Worm (Caenorhabditis elegans) whole organism, L3 larva: Measurements from ENCODE around the gene bath-41.

Experiments
- ZK546.5 ChIP-seq: sonication (generic microtip); optimal IDR thresholded peaks from 2 replicates; lab custom pipeline; 2017; ENCODE audit warnings: missing biosample characterization, missing genetic modification characterization
- aly-2 ChIP-seq: fragments of 150-350 bp; optimal IDR thresholded peaks from 2 replicates; lab custom pipeline; 2014; ENCODE audit warnings: missing biosample characterization, missing genetic modification characterization
- ama-1 ChIP-seq: fragments of 150-350 bp; optimal IDR thresholded peaks from 2 replicates; lab custom pipeline; 2018
- ceh-16 ChIP-seq: sonication (generic microtip); optimal IDR thresholded peaks from 2 replicates; lab custom pipeline; 2017; ENCODE audit warnings: missing biosample characterization, missing genetic modification characterization
- ceh-28 ChIP-seq: fragments of 150-350 bp; optimal IDR thresholded peaks from 2 replicates; lab custom pipeline; 2014; ENCODE audit warnings: missing biosample characterization, missing genetic modification reagents, missing genetic modification characterization
- ceh-9 ChIP-seq: sonication (generic microtip); optimal IDR thresholded peaks from 2 replicates; lab custom pipeline; 2018; ENCODE audit warnings: missing biosample characterization, missing genetic modification characterization
- daf-12 ChIP-seq: fragments of 150-350 bp; optimal IDR thresholded peaks from 2 replicates; lab custom pipeline; 2014; ENCODE audit warnings: missing biosample characterization, missing genetic modification reagents, missing genetic modification characterization
- egl-5 ChIP-seq: fragments of 150-350 bp; optimal IDR thresholded peaks from 2 replicates; lab custom pipeline; 2017; ENCODE audit warnings: missing biosample characterization, missing genetic modification reagents, missing genetic modification characterization, inconsistent platforms
- elt-1 ChIP-seq: fragments of 150-350 bp; optimal IDR thresholded peaks from 2 replicates; lab custom pipeline; 2014; ENCODE audit warnings: missing biosample characterization, missing genetic modification characterization
- elt-2 ChIP-seq: sonication (generic microtip); optimal IDR thresholded peaks from 2 replicates; lab custom pipeline; 2016; ENCODE audit warnings: missing genetic modification reagents, mild to moderate bottlenecking, missing genetic modification characterization, missing compliant biosample characterization
- eor-1 ChIP-seq, 2 experiments: fragments of 150-350 bp; optimal IDR thresholded peaks; 2 replicates each; lab custom pipeline; 2014 to 2018; ENCODE audit warnings: missing biosample characterization in 2 of 2, missing genetic modification characterization in 2 of 2
- fkh-10 ChIP-seq: sonication (generic microtip); optimal IDR thresholded peaks from 2 replicates; lab custom pipeline; 2017; ENCODE audit warnings: missing biosample characterization, missing genetic modification reagents, missing genetic modification characterization
- fos-1 ChIP-seq: fragments of 150-350 bp; optimal IDR thresholded peaks from 2 replicates; lab custom pipeline; 2014; ENCODE audit warnings: missing biosample characterization, missing genetic modification characterization
- hmg-11 ChIP-seq: sonication (generic microtip); optimal IDR thresholded peaks from 2 replicates; lab custom pipeline; 2016; ENCODE audit warnings: missing genetic modification characterization, missing compliant biosample characterization
- jun-1 ChIP-seq: fragments of 150-350 bp; optimal IDR thresholded peaks from 2 replicates; lab custom pipeline; 2014; ENCODE audit warnings: missing biosample characterization, missing genetic modification reagents, missing genetic modification characterization
- lin-15B ChIP-seq: fragments of 150-350 bp; optimal IDR thresholded peaks from 2 replicates; lab custom pipeline; 2014; ENCODE audit warnings: missing biosample characterization, missing genetic modification characterization
- lin-39 ChIP-seq: fragments of 150-350 bp; optimal IDR thresholded peaks from 2 replicates; lab custom pipeline; 2018; ENCODE audit warnings: missing biosample characterization, missing genetic modification reagents, missing genetic modification characterization
- lsy-12 ChIP-seq: sonication (generic microtip); optimal IDR thresholded peaks from 2 replicates; lab custom pipeline; 2016; ENCODE audit warnings: mild to moderate bottlenecking, missing genetic modification characterization, missing compliant biosample characterization
- mml-1 ChIP-seq: fragments of 150-350 bp; sonication (generic microtip); optimal IDR thresholded peaks from 3 replicates; lab custom pipeline; 2014; ENCODE audit warnings: missing biosample characterization, missing genetic modification characterization
- nfya-1 ChIP-seq: sonication (generic microtip); optimal IDR thresholded peaks from 2 replicates; lab custom pipeline; 2017; ENCODE audit warnings: missing genetic modification characterization, mild to moderate bottlenecking, missing compliant biosample characterization, antibody characterized with exemption, moderate library complexity; ENCODE audit not compliant: insufficient read depth
- nhr-12 ChIP-seq: fragments of 150-350 bp; optimal IDR thresholded peaks from 2 replicates; lab custom pipeline; 2014; ENCODE audit warnings: missing biosample characterization, missing genetic modification characterization
- nhr-23 ChIP-seq: fragments of 150-350 bp; optimal IDR thresholded peaks from 2 replicates; lab custom pipeline; 2014; ENCODE audit warnings: missing biosample characterization, missing genetic modification reagents, missing genetic modification characterization
- nhr-237 ChIP-seq: fragments of 150-350 bp; optimal IDR thresholded peaks from 2 replicates; lab custom pipeline; 2014; ENCODE audit warnings: missing biosample characterization, missing genetic modification characterization
- nhr-28 ChIP-seq: fragments of 150-350 bp; optimal IDR thresholded peaks from 2 replicates; lab custom pipeline; 2014; ENCODE audit warnings: missing biosample characterization, missing genetic modification characterization
- nhr-43 ChIP-seq: sonication (generic microtip); optimal IDR thresholded peaks from 2 replicates; lab custom pipeline; 2016; ENCODE audit warnings: mild to moderate bottlenecking, missing genetic modification characterization, missing compliant biosample characterization; ENCODE audit not compliant: poor library complexity, severe bottlenecking
- nhr-76 ChIP-seq: fragments of 150-350 bp; sonication (generic microtip); optimal IDR thresholded peaks from 5 replicates; lab custom pipeline; 2014; ENCODE audit warnings: missing biosample characterization, missing genetic modification characterization
- pha-4 ChIP-seq: fragments of 150-350 bp; optimal IDR thresholded peaks from 2 replicates; lab custom pipeline; 2014; ENCODE audit warnings: missing biosample characterization, missing genetic modification reagents, missing genetic modification characterization
- pqm-1 ChIP-seq: fragments of 150-350 bp; optimal IDR thresholded peaks from 2 replicates; lab custom pipeline; 2017; ENCODE audit warnings: missing biosample characterization, missing genetic modification characterization, inconsistent platforms
- sea-2 ChIP-seq: fragments of 150-350 bp; sonication (generic microtip); optimal IDR thresholded peaks from 4 replicates; lab custom pipeline; 2014; ENCODE audit warnings: missing biosample characterization, missing genetic modification reagents, missing genetic modification characterization
- skn-1 ChIP-seq: fragments of 150-350 bp; optimal IDR thresholded peaks from 2 replicates; lab custom pipeline; 2014; ENCODE audit warnings: missing biosample characterization, missing genetic modification characterization
- snpc-4 ChIP-seq: fragments of 150-350 bp; optimal IDR thresholded peaks from 2 replicates; lab custom pipeline; 2014; ENCODE audit warnings: missing biosample characterization, missing genetic modification characterization
- zag-1 ChIP-seq: fragments of 150-350 bp; optimal IDR thresholded peaks from 2 replicates; lab custom pipeline; 2014; ENCODE audit warnings: missing biosample characterization, missing genetic modification characterization
- ztf-11 ChIP-seq: fragments of 150-350 bp; optimal IDR thresholded peaks from 2 replicates; lab custom pipeline; 2014; ENCODE audit warnings: missing biosample characterization, missing genetic modification characterization
- ztf-4 ChIP-seq: fragments of 150-350 bp; optimal IDR thresholded peaks from 2 replicates; lab custom pipeline; 2014; ENCODE audit warnings: missing biosample characterization, missing genetic modification characterization

Gene bath-41

ce11 chrIII:6693285-6693684, 28.8 kb downstream of the bath-41 start:
- peak; percentile 92 for TF ChIP-seq pqm-1 (tag; lab: Kevin White, UChicago)
- TF ChIP-seq elt-2: peak; percentile 88
- TF ChIP-seq jun-1 (tag; lab: Kevin White, UChicago): peak; percentile 7
- TF ChIP-seq lsy-12 (tag; lab: Kevin White, UChicago): no peak
- TF ChIP-seq ceh-16 (tag; lab: Kevin White, UChicago): no peak

DNA sequence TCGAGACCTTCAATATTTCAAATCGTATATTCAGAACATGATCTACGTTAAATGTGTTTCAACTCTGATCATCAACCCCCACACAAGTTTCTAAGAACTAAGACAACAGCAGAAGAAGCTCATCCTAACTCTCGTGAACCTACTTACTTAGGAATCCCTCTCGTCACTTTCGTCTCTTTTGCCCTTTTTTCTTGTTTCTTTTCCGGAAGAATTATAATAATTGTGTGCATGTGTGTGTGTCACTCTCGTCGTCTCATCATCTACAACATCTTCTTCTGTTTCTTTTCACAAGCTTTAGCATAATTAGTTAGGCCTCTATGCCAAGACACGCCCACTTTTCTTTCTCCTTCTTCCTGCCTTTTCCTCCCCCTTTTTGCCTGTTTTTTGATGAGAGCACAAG, 31.6 kb downstream of the bath-41 start:
- TF ChIP-seq ceh-9 (tag; lab: Kevin White, UChicago) (no peak), nhr-237 (no peak), snpc-4 (no peak), nfya-1 (tag; lab: Kevin White, UChicago) (peak; percentile 19)

ce11 chrIII:6681790-6682189, 40.3 kb downstream of the bath-41 start:
- TF ChIP-seq sea-2 (GFP tag; lab: Kevin White, UChicago) (no peak), fkh-10 (GFP tag; lab: Kevin White, UChicago) (peak; percentile 79)
- TF ChIP-seq, all 47 proteins: peak for 1

DNA sequence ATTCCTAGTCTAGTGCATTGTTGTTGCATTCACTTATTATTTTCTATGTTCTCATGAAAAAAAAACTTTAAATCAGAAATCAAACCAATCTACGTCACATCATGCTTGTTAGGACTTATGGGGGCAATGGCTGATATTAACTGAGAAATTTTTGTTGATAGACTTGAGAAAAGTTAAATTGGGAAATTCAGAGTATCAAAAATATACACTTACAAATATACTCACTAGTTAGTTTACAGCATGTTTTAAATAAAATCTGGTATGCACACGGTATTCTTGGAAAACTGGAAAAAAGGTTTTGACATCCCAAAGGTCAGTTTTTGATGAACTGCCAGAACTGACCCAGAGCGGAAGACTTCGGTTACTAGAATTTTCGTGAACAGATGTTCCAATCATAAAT, 41.1 kb downstream of the bath-41 start:
- TF ChIP-seq skn-1 (no peak), ztf-4 (tag; lab: Kevin White, UChicago) (no peak), ztf-11 (tag; lab: Kevin White, UChicago) (no peak), elt-2 (no peak), nhr-76 (tag; lab: Kevin White, UChicago) (no peak), ZK546.5 (tag; lab: Kevin White, UChicago) (no peak), lin-15B (no peak), zag-1 (tag; lab: Kevin White, UChicago) (no peak), nhr-23 (tag; lab: Kevin White, UChicago) (no peak), ama-1 (lab: Kevin White, UChicago) (no peak), pqm-1 (tag; lab: Kevin White, UChicago) (no peak), mml-1 (no peak), egl-5 (tag; lab: Kevin White, UChicago) (no peak), ceh-28 (tag; lab: Kevin White, UChicago) (no peak), fos-1 (tag; lab: Kevin White, UChicago) (no peak)

DNA sequence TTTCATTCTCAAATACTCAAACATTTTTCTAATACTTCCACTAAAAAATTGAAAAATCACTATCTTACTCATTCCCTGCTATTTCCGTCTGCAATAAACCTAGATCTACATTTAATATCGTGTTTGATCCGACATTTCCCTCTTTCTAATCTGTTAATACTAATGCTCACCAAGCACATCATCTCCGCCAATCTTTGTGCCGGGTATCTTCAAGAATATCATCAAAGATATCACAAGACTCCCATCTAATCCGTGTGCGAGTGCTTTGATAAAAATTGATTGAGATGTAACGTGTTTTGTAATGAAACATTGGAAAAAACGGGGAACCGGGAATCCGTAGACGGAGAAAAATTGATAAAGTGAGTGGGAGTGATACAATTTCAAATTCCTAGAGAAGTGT, 42.7 kb downstream of the bath-41 start:
- no peak for TF ChIP-seq nhr-43 (tag; lab: Kevin White, UChicago)
- TF ChIP-seq aly-2 (tag; lab: Kevin White, UChicago): no peak
- TF ChIP-seq egl-5 (tag; lab: Kevin White, UChicago): no peak
- no peak for TF ChIP-seq nfya-1 (tag; lab: Kevin White, UChicago)
- no peak for TF ChIP-seq snpc-4
- no peak for TF ChIP-seq mml-1
- TF ChIP-seq pqm-1 (tag; lab: Kevin White, UChicago): no peak
- no peak for TF ChIP-seq hmg-11 (tag; lab: Kevin White, UChicago)
- no peak for TF ChIP-seq zag-1 (tag; lab: Kevin White, UChicago)
- no peak for TF ChIP-seq jun-1 (tag; lab: Kevin White, UChicago)
- no peak for TF ChIP-seq ztf-4 (tag; lab: Kevin White, UChicago)
- no peak for TF ChIP-seq ceh-9 (tag; lab: Kevin White, UChicago)
- TF ChIP-seq ceh-16 (tag; lab: Kevin White, UChicago): no peak
- no peak for TF ChIP-seq nhr-76 (tag; lab: Kevin White, UChicago)
- TF ChIP-seq elt-1 (tag; lab: Kevin White, UChicago): no peak
- no peak for TF ChIP-seq lsy-12 (tag; lab: Kevin White, UChicago)
- TF ChIP-seq elt-2: no peak
- no peak for TF ChIP-seq nhr-12
- no peak for TF ChIP-seq daf-12 (tag; lab: Kevin White, UChicago)

DNA sequence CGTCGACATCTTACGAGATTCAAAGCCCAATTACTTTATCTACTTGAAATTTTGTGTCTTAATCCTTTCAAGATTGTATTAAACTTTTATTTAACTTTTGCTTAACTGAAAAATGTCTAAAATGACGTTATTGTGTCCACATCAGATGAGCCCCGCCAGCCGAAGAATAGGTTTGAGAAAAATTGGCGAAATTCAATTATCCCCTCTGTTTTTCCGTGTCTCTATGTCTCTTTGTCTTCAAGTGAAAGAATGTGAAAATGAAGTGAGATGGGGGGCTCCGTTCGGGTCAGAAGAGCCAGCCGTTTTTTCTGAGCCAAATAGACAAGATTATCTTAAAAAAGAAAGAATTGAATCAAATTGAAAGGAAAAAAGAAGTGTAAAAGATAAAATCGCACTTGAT, 44.8 kb downstream of the bath-41 start:
- TF ChIP-seq eor-1 (tag; optimal IDR thresholded peaks at IDR 0.05; lab: Kevin White, UChicago): no peak
- no peak for TF ChIP-seq egl-5 (tag; lab: Kevin White, UChicago)
- TF ChIP-seq nhr-28 (tag; lab: Kevin White, UChicago): no peak
- no peak for TF ChIP-seq pha-4 (tag; lab: Kevin White, UChicago)
- TF ChIP-seq lin-39 (tag; lab: Kevin White, UChicago): no peak
- TF ChIP-seq fos-1 (tag; lab: Kevin White, UChicago): no peak
- TF ChIP-seq pqm-1 (tag; lab: Kevin White, UChicago): no peak
- no peak for TF ChIP-seq ama-1 (lab: Kevin White, UChicago)
- TF ChIP-seq ZK546.5 (tag; lab: Kevin White, UChicago): no peak
- TF ChIP-seq, all 47 proteins: peak for 0
